Fruit fly (Drosophila melanogaster) whole organism: Measurements from ENCODE around the gene CG34282.

Source experiments
- Dll ChIP-seq: fragments of >200 bp; optimal IDR thresholded peaks from 2 replicates; lab custom pipeline; 2017
- psq ChIP-seq: fragments of >200 bp; optimal IDR thresholded peaks from 2 replicates; lab custom pipeline; 2017

DNA sequence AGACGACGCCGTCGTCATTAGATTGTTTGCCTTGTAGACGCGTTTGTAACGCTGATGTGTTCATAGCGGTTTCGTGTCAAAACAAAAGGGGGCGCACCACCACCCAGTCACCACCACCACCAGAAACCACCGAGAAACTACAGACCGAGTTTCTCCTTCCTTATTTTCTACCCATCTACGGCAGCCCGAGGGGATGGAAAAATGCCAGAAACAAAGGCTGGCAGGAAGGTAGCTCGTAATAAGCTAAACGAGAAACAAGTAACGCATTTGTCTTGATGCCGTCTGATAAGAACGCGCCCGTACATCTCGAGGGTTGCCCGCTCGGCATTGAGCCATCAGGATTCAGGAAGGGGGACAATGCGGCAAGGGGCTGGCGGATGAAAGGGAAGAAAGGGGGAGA is 12.4 kb downstream of the CG34282 start:
- TF ChIP-seq Dll (no peak), psq (lab: Kevin White, UChicago) (no peak)
